Worm (Caenorhabditis elegans): ENCODE measurements around the gene D1054.3.
A peak's percentile ranks its signal among the peaks of the same experiment; 100 is the strongest.

The D1054.3 gene

ce11 chrV:10801154-10801553, 29.9 kb downstream of the D1054.3 start, which contains the start of gene D1054.18 (continued):
- TF ChIP-seq sup-37 (GFP tag; optimal IDR thresholded peaks at IDR 0.05) = no peak
- peak; percentile 25 for TF ChIP-seq nhr-71 (tag; optimal IDR thresholded peaks at IDR 0.05)
- no peak for TF ChIP-seq tbx-2 (tag; optimal IDR thresholded peaks at IDR 0.05)
- TF ChIP-seq mab-9 (GFP tag; IDR thresholded peaks at IDR 0.05) = no peak
- no peak for TF ChIP-seq unc-30 (tag; optimal IDR thresholded peaks at IDR 0.05)
- no peak for TF ChIP-seq tlp-1 (tag; optimal IDR thresholded peaks at IDR 0.05)
- TF ChIP-seq nhr-11 (tag; optimal IDR thresholded peaks at IDR 0.05) = no peak
- TF ChIP-seq mef-2 (tag; optimal IDR thresholded peaks at IDR 0.05) = no peak
- no peak for TF ChIP-seq lin-13 (GFP tag; optimal IDR thresholded peaks at IDR 0.05)
- no peak for TF ChIP-seq snpc-4 (tag; optimal IDR thresholded peaks at IDR 0.05)
- no peak for TF ChIP-seq rnt-1 (tag; optimal IDR thresholded peaks at IDR 0.05)
- TF ChIP-seq blmp-1 (tag; optimal IDR thresholded peaks at IDR 0.05) = no peak
- TF ChIP-seq pax-3 (tag; optimal IDR thresholded peaks at IDR 0.05) = no peak

DNA sequence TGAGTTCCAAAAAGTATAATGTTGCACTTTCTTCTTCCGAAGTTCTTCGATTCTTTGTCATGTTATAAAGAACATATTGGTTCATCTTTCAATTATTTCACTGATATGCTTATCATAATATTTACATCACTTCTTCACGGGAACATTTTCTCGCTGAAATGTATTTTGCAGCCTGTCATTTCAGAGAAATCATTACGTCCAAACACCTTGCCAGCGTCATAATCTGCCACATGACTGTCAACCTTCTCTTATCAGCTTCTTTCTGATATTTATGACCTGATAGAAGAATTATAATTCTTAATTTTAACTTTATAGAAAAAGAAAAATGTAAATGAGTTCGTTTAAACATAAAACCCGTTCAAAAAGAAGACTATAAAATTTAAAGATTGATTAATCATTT, 30.8 kb downstream of the D1054.3 start:
- TF ChIP-seq zag-1 (tag; optimal IDR thresholded peaks at IDR 0.05) = no peak
- TF ChIP-seq nhr-71 (tag; optimal IDR thresholded peaks at IDR 0.05) = peak; percentile 47
- TF ChIP-seq lir-3 (tag; optimal IDR thresholded peaks at IDR 0.05; ENCODE audit: poor library complexity) = no peak
- TF ChIP-seq sup-37 (GFP tag; optimal IDR thresholded peaks at IDR 0.05) = no peak
- no peak for TF ChIP-seq sox-4 (tag; optimal IDR thresholded peaks at IDR 0.05)
- TF ChIP-seq grh-1 (GFP tag; IDR thresholded peaks at IDR 0.05) = no peak
- TF ChIP-seq nhr-28 (tag; optimal IDR thresholded peaks at IDR 0.05) = no peak
- no peak for TF ChIP-seq rnt-1 (tag; optimal IDR thresholded peaks at IDR 0.05)
- peak; percentile 76 for TF ChIP-seq pqm-1 (tag; optimal IDR thresholded peaks at IDR 0.05)
- TF ChIP-seq xbp-1 (tag; optimal IDR thresholded peaks at IDR 0.05) = no peak
- no peak for TF ChIP-seq nhr-19 (GFP tag; conservative IDR thresholded peaks at IDR 0.05)
- peak in 1 of 2 experiments; percentile 12 for TF ChIP-seq lin-35 (GFP tag; optimal IDR thresholded peaks at IDR 0.05)
- peak; percentile 98 for TF ChIP-seq elt-2 (tag; optimal IDR thresholded peaks at IDR 0.05)
- peak; percentile 41 for TF ChIP-seq nhr-90 (tag; optimal IDR thresholded peaks at IDR 0.05; ENCODE audit: poor library complexity)
- peak; percentile 10 for TF ChIP-seq nhr-20 (tag; optimal IDR thresholded peaks at IDR 0.05)
- TF ChIP-seq mab-9 (GFP tag; IDR thresholded peaks at IDR 0.05) = no peak

DNA sequence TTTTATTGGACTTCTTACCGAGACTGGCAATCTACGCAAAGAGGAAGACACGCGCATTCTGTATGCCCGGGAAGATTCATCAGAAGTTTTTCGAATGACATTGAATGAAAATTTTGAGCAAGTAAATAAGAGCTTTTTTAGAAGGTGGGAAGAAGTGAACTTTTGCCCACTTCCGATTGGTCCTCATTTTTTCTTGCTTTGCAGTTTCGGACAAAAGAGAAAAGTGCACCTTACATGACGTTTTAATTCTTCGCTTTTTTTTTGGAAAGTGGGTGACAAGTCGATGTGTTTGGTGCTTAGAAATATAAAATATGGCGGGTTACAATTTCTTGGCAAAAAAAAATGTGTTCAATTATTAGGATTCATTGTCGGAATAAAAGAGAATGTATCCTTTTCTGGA, 33.1 kb downstream of the D1054.3 start, which contains the start of gene secs-1:
TSS of gene secs-1 (minus strand) at position 101 of the 400 bp plus-strand sequence.
- TF ChIP-seq nhr-12 (tag; optimal IDR thresholded peaks at IDR 0.05) (no peak), snpc-4 (tag; optimal IDR thresholded peaks at IDR 0.05) (no peak), tlp-1 (tag; optimal IDR thresholded peaks at IDR 0.05) (no peak)

DNA sequence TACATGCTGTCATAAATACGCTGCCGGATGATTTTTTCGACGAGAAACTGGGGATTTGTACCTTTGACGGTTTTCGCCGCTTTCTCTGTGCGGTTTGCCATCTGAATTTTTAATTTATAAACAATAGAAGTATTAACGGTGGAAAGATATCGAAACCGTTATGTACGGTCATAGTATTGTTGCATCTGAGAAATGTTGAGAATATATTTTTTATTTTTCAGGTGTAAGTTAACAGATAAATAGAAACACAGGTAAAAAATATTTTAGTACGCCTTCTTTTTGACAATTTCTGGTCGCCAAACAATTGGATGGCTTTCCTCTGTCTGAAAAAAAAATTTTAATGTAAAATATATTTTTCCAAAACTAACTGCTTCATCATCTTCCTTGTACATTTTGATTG, 34.7 kb downstream of the D1054.3 start, which contains the start of gene prp-38:
TSS of gene prp-38 (minus strand) at position 101 of the 400 bp plus-strand sequence.
- TF ChIP-seq sup-37 (GFP tag; optimal IDR thresholded peaks at IDR 0.05) = no peak
- no peak for TF ChIP-seq alr-1 (tag; optimal IDR thresholded peaks at IDR 0.05; ENCODE audit: borderline replicate concordance)
- TF ChIP-seq vab-15 (tag; optimal IDR thresholded peaks at IDR 0.05) = no peak
- TF ChIP-seq nhr-11 (tag; optimal IDR thresholded peaks at IDR 0.05) = no peak
- no peak for TF ChIP-seq lin-14 (GFP tag; optimal IDR thresholded peaks at IDR 0.05)
- TF ChIP-seq C34B4.2 (tag; optimal IDR thresholded peaks at IDR 0.05) = no peak
- TF ChIP-seq nhr-84 (tag; optimal IDR thresholded peaks at IDR 0.05) = no peak
- no peak for TF ChIP-seq irx-1 (tag; optimal IDR thresholded peaks at IDR 0.05)
- TF ChIP-seq efl-1 (optimal IDR thresholded peaks at IDR 0.05) = no peak
- TF ChIP-seq efl-1 (GFP tag; optimal IDR thresholded peaks at IDR 0.05 in 1 of 2) = no peak
- no peak for TF ChIP-seq blmp-1 (tag; optimal IDR thresholded peaks at IDR 0.05)

DNA sequence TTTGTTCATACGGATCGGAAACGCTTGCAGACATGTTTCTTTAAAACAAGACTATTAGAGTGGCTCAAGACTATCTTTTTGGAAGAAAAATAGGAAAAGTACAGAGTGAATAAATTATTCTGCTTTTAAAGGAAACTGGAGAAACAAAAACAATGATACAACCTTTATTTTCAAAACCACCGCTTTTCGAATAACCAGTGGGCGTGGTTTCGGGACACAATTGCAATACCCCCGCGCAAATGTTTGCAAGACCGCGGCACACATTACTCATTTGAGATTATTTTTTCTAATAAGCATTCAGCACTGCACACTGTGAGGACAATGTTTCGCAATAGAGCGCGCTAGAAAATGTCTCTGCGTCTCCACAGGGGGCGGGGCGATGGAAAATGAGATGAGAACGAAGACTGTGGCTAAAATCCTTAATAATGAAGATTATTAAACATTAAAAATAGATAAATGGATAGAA, 36.6 kb downstream of the D1054.3 start, which contains the start of gene plrg-1:
TSS of gene plrg-1 (minus strand) at position 51 of the 466 bp plus-strand sequence.
- TF ChIP-seq nhr-237 (tag; optimal IDR thresholded peaks at IDR 0.05) (peak; percentile 57), mdl-1 (tag; optimal IDR thresholded peaks at IDR 0.05) (peak in 1 of 2 experiments; percentile 78), mep-1 (tag; optimal IDR thresholded peaks at IDR 0.05) (peak; percentile 91), elt-3 (tag; optimal IDR thresholded peaks at IDR 0.05) (peak in 3 of 6 experiments; percentile 7 to 68 (median 47)), efl-1 (optimal IDR thresholded peaks at IDR 0.05) (peak; percentile 80 to 86), efl-1 (GFP tag; optimal IDR thresholded peaks at IDR 0.05 in 1 of 2) (peak; percentile 79 to 98), snu-23 (GFP tag; optimal IDR thresholded peaks at IDR 0.05) (peak; percentile 90), hlh-17 (GFP tag; optimal IDR thresholded peaks at IDR 0.05; ENCODE audit: borderline replicate concordance) (no peak), F16B12.6 (tag; optimal IDR thresholded peaks at IDR 0.05) (peak; percentile 50), nhr-47 (tag; optimal IDR thresholded peaks at IDR 0.05) (peak; percentile 89), alr-1 (tag; optimal IDR thresholded peaks at IDR 0.05; ENCODE audit: borderline replicate concordance) (no peak), tbx-2 (tag; optimal IDR thresholded peaks at IDR 0.05) (peak; percentile 89), nhr-84 (tag; optimal IDR thresholded peaks at IDR 0.05) (no peak), ztf-4 (tag; optimal IDR thresholded peaks at IDR 0.05) (peak; percentile 80), nhr-28 (tag; optimal IDR thresholded peaks at IDR 0.05) (no peak), mef-2 (tag; optimal IDR thresholded peaks at IDR 0.05) (no peak), nhr-90 (tag; optimal IDR thresholded peaks at IDR 0.05; ENCODE audit: poor library complexity) (peak; percentile 89), irx-1 (tag; optimal IDR thresholded peaks at IDR 0.05) (peak; percentile 75), jun-1 (tag; optimal IDR thresholded peaks at IDR 0.05) (peak; percentile 49), tlp-1 (tag; optimal IDR thresholded peaks at IDR 0.05) (no peak)
